Worm (Caenorhabditis elegans) whole organism, L3 larva: Measurements from ENCODE around the gene unc-103.

Experiments
- R02D3.7 ChIP-seq: fragments of 150-350 bp; optimal IDR thresholded peaks from 2 replicates; lab custom pipeline; 2014; ENCODE audit warnings: missing biosample characterization, missing genetic modification characterization
- ZK546.5 ChIP-seq: sonication (generic microtip); optimal IDR thresholded peaks from 2 replicates; lab custom pipeline; 2017; ENCODE audit warnings: missing biosample characterization, missing genetic modification characterization
- aly-2 ChIP-seq: fragments of 150-350 bp; optimal IDR thresholded peaks from 2 replicates; lab custom pipeline; 2014; ENCODE audit warnings: missing biosample characterization, missing genetic modification characterization
- ama-1 ChIP-seq: fragments of 150-350 bp; optimal IDR thresholded peaks from 2 replicates; lab custom pipeline; 2018
- ceh-16 ChIP-seq: sonication (generic microtip); optimal IDR thresholded peaks from 2 replicates; lab custom pipeline; 2017; ENCODE audit warnings: missing biosample characterization, missing genetic modification characterization
- ceh-28 ChIP-seq: fragments of 150-350 bp; optimal IDR thresholded peaks from 2 replicates; lab custom pipeline; 2014; ENCODE audit warnings: missing biosample characterization, missing genetic modification reagents, missing genetic modification characterization
- ceh-82 ChIP-seq: fragments of 150-350 bp; optimal IDR thresholded peaks from 2 replicates; lab custom pipeline; 2014; ENCODE audit warnings: missing biosample characterization, missing genetic modification characterization
- ceh-9 ChIP-seq: sonication (generic microtip); optimal IDR thresholded peaks from 2 replicates; lab custom pipeline; 2018; ENCODE audit warnings: missing biosample characterization, missing genetic modification characterization
- daf-12 ChIP-seq: fragments of 150-350 bp; optimal IDR thresholded peaks from 2 replicates; lab custom pipeline; 2014; ENCODE audit warnings: missing biosample characterization, missing genetic modification reagents, missing genetic modification characterization
- egl-27 ChIP-seq: sonication (generic microtip); optimal IDR thresholded peaks from 4 replicates; lab custom pipeline; 2017; ENCODE audit warnings: missing biosample characterization, missing genetic modification reagents, missing genetic modification characterization
- egl-5 ChIP-seq: fragments of 150-350 bp; optimal IDR thresholded peaks from 2 replicates; lab custom pipeline; 2017; ENCODE audit warnings: missing biosample characterization, missing genetic modification reagents, missing genetic modification characterization, inconsistent platforms
- elt-1 ChIP-seq: fragments of 150-350 bp; optimal IDR thresholded peaks from 2 replicates; lab custom pipeline; 2014; ENCODE audit warnings: missing biosample characterization, missing genetic modification characterization
- elt-2 ChIP-seq: sonication (generic microtip); optimal IDR thresholded peaks from 2 replicates; lab custom pipeline; 2016; ENCODE audit warnings: missing genetic modification reagents, mild to moderate bottlenecking, missing genetic modification characterization, missing compliant biosample characterization
- elt-3 ChIP-seq, 3 experiments: fragments of 150-350 bp in 1 of 3; sonication (generic microtip) in 2 of 3; optimal IDR thresholded peaks; 2 replicates in 2 of 3; 4 replicates in 1 of 3; lab custom pipeline; 2014 to 2017; ENCODE audit warnings: missing biosample characterization in 3 of 3, missing genetic modification characterization in 3 of 3
- eor-1 ChIP-seq, 2 experiments: fragments of 150-350 bp; optimal IDR thresholded peaks; 2 replicates each; lab custom pipeline; 2014 to 2018; ENCODE audit warnings: missing biosample characterization in 2 of 2, missing genetic modification characterization in 2 of 2
- fkh-10 ChIP-seq: sonication (generic microtip); optimal IDR thresholded peaks from 2 replicates; lab custom pipeline; 2017; ENCODE audit warnings: missing biosample characterization, missing genetic modification reagents, missing genetic modification characterization
- fkh-2 ChIP-seq: fragments of 150-350 bp; optimal IDR thresholded peaks from 2 replicates; lab custom pipeline; 2014; ENCODE audit warnings: missing biosample characterization, missing genetic modification reagents, missing genetic modification characterization
- fos-1 ChIP-seq: fragments of 150-350 bp; optimal IDR thresholded peaks from 2 replicates; lab custom pipeline; 2014; ENCODE audit warnings: missing biosample characterization, missing genetic modification characterization
- hmg-11 ChIP-seq: sonication (generic microtip); optimal IDR thresholded peaks from 2 replicates; lab custom pipeline; 2016; ENCODE audit warnings: missing genetic modification characterization, missing compliant biosample characterization
- jun-1 ChIP-seq: fragments of 150-350 bp; optimal IDR thresholded peaks from 2 replicates; lab custom pipeline; 2014; ENCODE audit warnings: missing biosample characterization, missing genetic modification reagents, missing genetic modification characterization
- lin-15B ChIP-seq: fragments of 150-350 bp; optimal IDR thresholded peaks from 2 replicates; lab custom pipeline; 2014; ENCODE audit warnings: missing biosample characterization, missing genetic modification characterization
- lin-39 ChIP-seq: fragments of 150-350 bp; optimal IDR thresholded peaks from 2 replicates; lab custom pipeline; 2018; ENCODE audit warnings: missing biosample characterization, missing genetic modification reagents, missing genetic modification characterization
- mdl-1 ChIP-seq: fragments of 150-350 bp; optimal IDR thresholded peaks from 2 replicates; lab custom pipeline; 2014; ENCODE audit warnings: missing biosample characterization, missing genetic modification characterization
- mml-1 ChIP-seq: fragments of 150-350 bp; sonication (generic microtip); optimal IDR thresholded peaks from 3 replicates; lab custom pipeline; 2014; ENCODE audit warnings: missing biosample characterization, missing genetic modification characterization
- nfya-1 ChIP-seq: sonication (generic microtip); optimal IDR thresholded peaks from 2 replicates; lab custom pipeline; 2017; ENCODE audit warnings: missing genetic modification characterization, mild to moderate bottlenecking, missing compliant biosample characterization, antibody characterized with exemption, moderate library complexity; ENCODE audit not compliant: insufficient read depth
- nhr-11 ChIP-seq: fragments of 150-350 bp; optimal IDR thresholded peaks from 2 replicates; lab custom pipeline; 2014; ENCODE audit warnings: missing biosample characterization, missing genetic modification characterization
- nhr-12 ChIP-seq: fragments of 150-350 bp; optimal IDR thresholded peaks from 2 replicates; lab custom pipeline; 2014; ENCODE audit warnings: missing biosample characterization, missing genetic modification characterization
- nhr-23 ChIP-seq: fragments of 150-350 bp; optimal IDR thresholded peaks from 2 replicates; lab custom pipeline; 2014; ENCODE audit warnings: missing biosample characterization, missing genetic modification reagents, missing genetic modification characterization
- nhr-237 ChIP-seq: fragments of 150-350 bp; optimal IDR thresholded peaks from 2 replicates; lab custom pipeline; 2014; ENCODE audit warnings: missing biosample characterization, missing genetic modification characterization
- nhr-43 ChIP-seq: sonication (generic microtip); optimal IDR thresholded peaks from 2 replicates; lab custom pipeline; 2016; ENCODE audit warnings: mild to moderate bottlenecking, missing genetic modification characterization, missing compliant biosample characterization; ENCODE audit not compliant: poor library complexity, severe bottlenecking
- nhr-67 ChIP-seq: fragments of 150-350 bp; optimal IDR thresholded peaks from 2 replicates; lab custom pipeline; 2014; ENCODE audit warnings: missing biosample characterization, missing genetic modification characterization
- nhr-76 ChIP-seq: fragments of 150-350 bp; sonication (generic microtip); optimal IDR thresholded peaks from 5 replicates; lab custom pipeline; 2014; ENCODE audit warnings: missing biosample characterization, missing genetic modification characterization
- nhr-77 ChIP-seq: fragments of 150-350 bp; optimal IDR thresholded peaks from 2 replicates; lab custom pipeline; 2014; ENCODE audit warnings: missing biosample characterization, missing genetic modification characterization
- pha-4 ChIP-seq: fragments of 150-350 bp; optimal IDR thresholded peaks from 2 replicates; lab custom pipeline; 2014; ENCODE audit warnings: missing biosample characterization, missing genetic modification reagents, missing genetic modification characterization
- pqm-1 ChIP-seq: fragments of 150-350 bp; optimal IDR thresholded peaks from 2 replicates; lab custom pipeline; 2017; ENCODE audit warnings: missing biosample characterization, missing genetic modification characterization, inconsistent platforms
- sea-2 ChIP-seq: fragments of 150-350 bp; sonication (generic microtip); optimal IDR thresholded peaks from 4 replicates; lab custom pipeline; 2014; ENCODE audit warnings: missing biosample characterization, missing genetic modification reagents, missing genetic modification characterization
- skn-1 ChIP-seq: fragments of 150-350 bp; optimal IDR thresholded peaks from 2 replicates; lab custom pipeline; 2014; ENCODE audit warnings: missing biosample characterization, missing genetic modification characterization
- snpc-4 ChIP-seq: fragments of 150-350 bp; optimal IDR thresholded peaks from 2 replicates; lab custom pipeline; 2014; ENCODE audit warnings: missing biosample characterization, missing genetic modification characterization
- tbx-2 ChIP-seq: sonication (generic microtip); optimal IDR thresholded peaks from 2 replicates; lab custom pipeline; 2016; ENCODE audit warnings: mild to moderate bottlenecking, missing genetic modification characterization, missing compliant biosample characterization
- unc-39 ChIP-seq: sonication (generic microtip); optimal IDR thresholded peaks from 4 replicates; lab custom pipeline; 2017; ENCODE audit warnings: missing biosample characterization, missing genetic modification characterization
- unc-62 ChIP-seq: fragments of 150-350 bp; sonication (generic microtip); optimal IDR thresholded peaks from 4 replicates; lab custom pipeline; 2014; ENCODE audit warnings: missing biosample characterization, missing genetic modification reagents, missing genetic modification characterization
- zag-1 ChIP-seq: fragments of 150-350 bp; optimal IDR thresholded peaks from 2 replicates; lab custom pipeline; 2014; ENCODE audit warnings: missing biosample characterization, missing genetic modification characterization
- ztf-4 ChIP-seq: fragments of 150-350 bp; optimal IDR thresholded peaks from 2 replicates; lab custom pipeline; 2014; ENCODE audit warnings: missing biosample characterization, missing genetic modification characterization

The unc-103 gene

DNA sequence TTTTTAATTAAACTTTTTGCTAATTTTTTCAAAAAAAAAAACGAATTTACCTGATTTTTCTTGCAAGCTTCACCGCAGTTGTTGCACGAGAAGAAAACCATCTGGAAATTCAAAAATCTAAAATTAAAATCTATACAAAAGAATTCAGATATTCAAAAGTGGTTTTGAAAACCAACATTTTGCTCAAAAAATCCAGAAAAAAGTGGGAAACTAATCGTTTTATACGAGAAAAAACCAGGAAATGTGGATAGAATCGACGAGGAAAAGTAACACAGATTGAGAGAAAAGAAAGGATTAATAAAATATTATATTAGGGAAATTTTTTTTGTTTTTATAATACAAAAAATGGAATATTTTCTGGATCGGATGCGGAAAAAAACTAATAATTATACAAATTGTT lies 48.9 kb downstream of the unc-103 start, which contains the start of gene C16C10.8:
Gene C16C10.8, minus strand, starts transcription at position 101 of the 400 bp plus-strand sequence.
- TF ChIP-seq lin-15B (tag; lab: Kevin White, UChicago) (no peak), daf-12 (tag; lab: Kevin White, UChicago) (no peak), nhr-43 (no peak), fkh-10 (GFP tag; lab: Kevin White, UChicago) (no peak)

DNA sequence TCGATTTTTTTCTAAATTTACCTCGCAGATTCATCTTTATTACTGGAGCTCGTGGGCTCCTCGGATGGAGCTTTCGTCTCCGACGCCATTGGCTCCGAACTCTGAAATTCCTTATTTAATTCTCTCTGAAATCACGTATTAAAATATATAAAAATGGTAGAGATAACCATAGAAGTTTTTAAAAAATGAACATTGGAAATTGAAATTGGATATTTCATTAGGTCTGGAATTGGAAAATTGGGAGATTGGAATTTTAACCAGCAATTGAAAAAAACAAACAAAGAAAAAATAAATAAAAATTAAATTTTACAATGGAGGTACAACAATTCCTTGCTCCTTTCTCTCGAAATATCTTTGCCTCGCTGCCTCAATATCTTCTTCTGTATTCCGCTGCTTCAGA lies 51.6 kb downstream of the unc-103 start, which contains the start of gene rnf-5:
Gene rnf-5, minus strand, starts transcription at position 101 of the 400 bp plus-strand sequence.
- no peak for TF ChIP-seq elt-1 (tag; lab: Kevin White, UChicago)
- no peak for TF ChIP-seq nhr-237 (tag; lab: Kevin White, UChicago)
- TF ChIP-seq sea-2 (GFP tag; lab: Kevin White, UChicago) = no peak
- no peak for TF ChIP-seq unc-62
- TF ChIP-seq eor-1 (tag; optimal IDR thresholded peaks at IDR 0.05; lab: Kevin White, UChicago) = no peak
- no peak for TF ChIP-seq nhr-77 (tag; lab: Kevin White, UChicago)
- TF ChIP-seq skn-1 (tag; lab: Kevin White, UChicago) = no peak

DNA sequence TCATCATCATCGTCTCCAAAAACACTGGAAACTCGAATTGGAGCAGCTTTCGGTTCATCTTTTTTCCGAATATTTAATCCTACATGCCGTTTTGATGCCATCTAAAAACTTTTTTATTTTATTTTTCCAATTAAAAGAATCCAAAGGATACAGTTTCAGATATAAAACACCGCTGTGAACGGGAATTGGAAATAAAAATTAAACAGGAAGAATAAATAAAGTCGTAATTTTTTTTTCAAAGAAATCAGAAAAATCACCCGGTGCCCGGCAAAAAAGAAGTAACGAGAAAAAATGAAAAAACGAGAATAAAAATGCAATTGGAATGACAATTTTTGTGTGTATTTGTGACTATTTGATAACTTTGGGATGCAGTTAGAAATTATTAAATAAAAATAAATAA lies 53.5 kb downstream of the unc-103 start, which contains the start of gene ccdc-55:
Gene ccdc-55, minus strand, starts transcription at position 101 of the 400 bp plus-strand sequence.
- no peak for TF ChIP-seq ama-1 (lab: Kevin White, UChicago)
- TF ChIP-seq hmg-11 (tag; lab: Kevin White, UChicago) = no peak
- no peak for TF ChIP-seq nhr-237 (tag; lab: Kevin White, UChicago)
- no peak for TF ChIP-seq sea-2 (GFP tag; lab: Kevin White, UChicago)
- TF ChIP-seq skn-1 (tag; lab: Kevin White, UChicago) = no peak
- no peak for TF ChIP-seq pha-4 (tag; lab: Kevin White, UChicago)
- no peak for TF ChIP-seq elt-3 (tag; optimal IDR thresholded peaks at IDR 0.05; lab: Kevin White, UChicago)
- no peak for TF ChIP-seq unc-62
- no peak for TF ChIP-seq mml-1 (tag; lab: Kevin White, UChicago)
- no peak for TF ChIP-seq aly-2 (tag; lab: Kevin White, UChicago)
- no peak for TF ChIP-seq nfya-1 (tag; lab: Kevin White, UChicago)
- TF ChIP-seq snpc-4 (tag; lab: Kevin White, UChicago) = no peak
- TF ChIP-seq zag-1 = no peak
- TF ChIP-seq mdl-1 (tag; lab: Kevin White, UChicago) = no peak
- TF ChIP-seq fkh-2 (tag; lab: Kevin White, UChicago) = no peak
- no peak for TF ChIP-seq nhr-12 (tag; lab: Kevin White, UChicago)

DNA sequence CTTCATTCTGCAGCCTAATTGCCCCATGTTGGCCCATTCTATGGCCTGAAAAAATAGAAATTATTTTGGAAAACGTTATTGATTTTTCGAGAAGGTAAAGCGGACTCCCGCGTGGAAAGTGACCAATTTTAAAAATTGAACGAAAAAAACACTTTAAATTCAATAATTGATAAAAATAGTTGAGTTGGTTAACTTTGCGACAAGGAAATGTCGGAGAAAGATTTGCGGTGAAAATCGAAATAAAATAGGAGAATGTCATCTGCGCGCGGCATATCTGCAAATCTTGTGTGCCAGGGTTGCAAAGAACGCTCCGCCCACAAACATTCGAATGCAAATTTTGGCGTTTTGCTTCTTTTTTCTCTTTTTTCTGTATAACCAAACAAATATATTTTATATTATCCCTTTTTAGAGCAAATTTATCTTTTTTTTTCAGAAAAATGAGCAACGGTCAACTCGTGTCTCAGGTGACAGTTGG lies 55.8 kb downstream of the unc-103 start, which contains the start of the genes rnf-121 and C16C10.4:
Gene rnf-121, minus strand, starts transcription at position 51 of the 475 bp plus-strand sequence.
Gene C16C10.4, plus strand, starts transcription at position 434 of the 475 bp plus-strand sequence.
- TF ChIP-seq tbx-2 (tag; lab: Kevin White, UChicago) (peak; percentile 17), daf-12 (tag; lab: Kevin White, UChicago) (no peak), sea-2 (GFP tag; lab: Kevin White, UChicago) (no peak), nhr-23 (tag; lab: Kevin White, UChicago) (peak; percentile 55), aly-2 (tag; lab: Kevin White, UChicago) (no peak), ceh-28 (tag; lab: Kevin White, UChicago) (peak; percentile 44), mml-1 (tag; lab: Kevin White, UChicago) (no peak), nhr-67 (tag; lab: Kevin White, UChicago) (peak; percentile 25), ceh-16 (tag; lab: Kevin White, UChicago) (peak; percentile 3), mdl-1 (tag; lab: Kevin White, UChicago) (no peak), nhr-77 (tag; lab: Kevin White, UChicago) (no peak), egl-27 (no peak), nhr-43 (peak; percentile 89), elt-1 (tag; lab: Kevin White, UChicago) (no peak), nhr-76 (no peak), fkh-10 (GFP tag; lab: Kevin White, UChicago) (no peak), unc-39 (tag; lab: Kevin White, UChicago) (no peak), fkh-2 (tag; lab: Kevin White, UChicago) (no peak), unc-62 (no peak), hmg-11 (tag; lab: Kevin White, UChicago) (peak; percentile 87), snpc-4 (tag; lab: Kevin White, UChicago) (peak; percentile 64), elt-2 (tag; lab: Kevin White, UChicago) (peak; percentile 22), ztf-4 (tag; lab: Kevin White, UChicago) (no peak), ZK546.5 (tag; lab: Kevin White, UChicago) (no peak), ceh-82 (no peak), fos-1 (tag; lab: Kevin White, UChicago) (no peak), nfya-1 (tag; lab: Kevin White, UChicago) (no peak), lin-15B (tag; lab: Kevin White, UChicago) (peak; percentile 33), eor-1 (tag; optimal IDR thresholded peaks at IDR 0.05; lab: Kevin White, UChicago) (no peak), R02D3.7 (tag; lab: Kevin White, UChicago) (peak; percentile 29), pqm-1 (tag; lab: Kevin White, UChicago) (no peak), jun-1 (tag; lab: Kevin White, UChicago) (no peak), egl-5 (no peak), ceh-9 (tag; lab: Kevin White, UChicago) (no peak), nhr-12 (tag; lab: Kevin White, UChicago) (no peak), lin-39 (no peak), ama-1 (lab: Kevin White, UChicago) (no peak), zag-1 (no peak), nhr-11 (tag; lab: Kevin White, UChicago) (no peak)
